Worm (Caenorhabditis elegans) whole organism, L4 larva: ENCODE results near the gene irld-7.

Experiments used
- Y75B8A.6 ChIP-seq: fragments of 200-800 bp; sonication (Bioruptor generic); IDR thresholded peaks from 2 replicates; pipeline ENCODE4 v1.3.6; 2022; ENCODE audit warnings: missing genetic modification reagents, missing genetic modification characterization, missing compliant biosample characterization
- dmd-9 ChIP-seq: fragments of 200-800 bp; sonication (Bioruptor generic); IDR thresholded peaks from 2 replicates; pipeline ENCODE4 v1.3.6; 2022; ENCODE audit warnings: missing genetic modification reagents, missing genetic modification characterization, missing compliant biosample characterization
- lin-39 ChIP-seq: fragments of 150-350 bp; optimal IDR thresholded peaks from 2 replicates; lab custom pipeline; 2014; ENCODE audit warnings: missing biosample characterization, missing genetic modification reagents, missing genetic modification characterization
- unc-130 ChIP-seq: sonication (generic microtip); optimal IDR thresholded peaks from 2 replicates; lab custom pipeline; 2016; ENCODE audit warnings: missing genetic modification reagents, missing genetic modification characterization, missing compliant biosample characterization
- unc-39 ChIP-seq: sonication (generic microtip); optimal IDR thresholded peaks from 2 replicates; lab custom pipeline; 2017; ENCODE audit warnings: missing biosample characterization, missing genetic modification characterization
- vab-7 ChIP-seq: fragments of 200-800 bp; sonication (Bioruptor generic); IDR thresholded peaks from 2 replicates; pipeline ENCODE4 v1.3.6; 2022; ENCODE audit warnings: missing genetic modification reagents, missing genetic modification characterization, missing compliant biosample characterization
- zag-1 ChIP-seq: fragments of 150-350 bp; optimal IDR thresholded peaks from 2 replicates; lab custom pipeline; 2014; ENCODE audit warnings: missing biosample characterization, missing genetic modification characterization

DNA sequence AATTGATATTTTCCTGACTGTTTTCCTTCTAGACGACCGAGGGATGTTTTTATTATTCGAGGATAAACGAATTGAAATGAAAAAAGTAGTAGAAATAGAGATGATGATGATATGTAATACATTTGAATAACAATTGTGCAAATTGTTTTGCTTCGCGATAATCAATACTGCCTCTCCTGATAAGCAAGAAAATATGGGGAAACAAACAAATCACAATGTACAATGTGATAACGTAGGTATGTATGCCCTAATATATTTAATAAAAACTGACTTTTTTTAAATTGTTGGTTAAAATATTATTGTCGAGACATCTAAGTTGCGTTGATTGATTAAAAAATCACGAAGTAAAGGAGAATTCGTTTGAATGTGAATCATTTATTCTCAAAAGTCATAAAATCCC, 37.6 kb downstream of the irld-7 start, which contains the start of gene cest-5.2:
- TF ChIP-seq vab-7 (GFP tag; lab: Robert Waterston, UW) (no peak), unc-39 (tag; lab: Kevin White, UChicago) (no peak), zag-1 (tag; lab: Kevin White, UChicago) (no peak), lin-39 (tag; lab: Kevin White, UChicago) (no peak), dmd-9 (GFP tag; lab: Robert Waterston, UW) (no peak), Y75B8A.6 (GFP tag; lab: Robert Waterston, UW) (no peak), unc-130 (no peak)
